Fruit fly (Drosophila melanogaster) whole organism, embryonic: ENCODE measurements around the gene Sema5c.

ENCODE experiments used
- Ada2b ChIP-seq: fragments of 200-800 bp; sonication (Bioruptor generic); IDR thresholded peaks from 2 replicates; pipeline ENCODE4 v1.3.6; 2022; ENCODE audit warnings: missing biosample characterization, missing genetic modification characterization
- B-H1 ChIP-seq: fragments of 200-800 bp; sonication (Bioruptor generic); IDR thresholded peaks from 3 replicates; pipeline ENCODE4 v1.3.6; 2022; ENCODE audit warnings: missing biosample characterization, missing genetic modification characterization
- CG10147 ChIP-seq: fragments of 200-800 bp; sonication (Bioruptor generic); optimal IDR thresholded peaks from 2 replicates; lab custom pipeline; 2019; ENCODE audit warnings: missing biosample characterization, mild to moderate bottlenecking, missing genetic modification characterization, moderate library complexity
- CG10431 ChIP-seq: fragments of 200-800 bp; sonication (Bioruptor generic); optimal IDR thresholded peaks from 3 replicates; lab custom pipeline; 2018; ENCODE audit warnings: missing biosample characterization, mild to moderate bottlenecking, missing genetic modification characterization
- CG13123 ChIP-seq: fragments of 200-800 bp; sonication (Bioruptor generic); optimal IDR thresholded peaks from 2 replicates; lab custom pipeline; 2016; ENCODE audit warnings: missing biosample characterization, missing genetic modification characterization
- CG13424 ChIP-seq: fragments of 200-800 bp; sonication (Bioruptor generic); optimal IDR thresholded peaks from 2 replicates; lab custom pipeline; 2019; ENCODE audit warnings: missing biosample characterization, mild to moderate bottlenecking, missing genetic modification characterization, moderate library complexity
- CG17568 ChIP-seq: fragments of 200-800 bp; sonication (Bioruptor generic); optimal IDR thresholded peaks from 2 replicates; lab custom pipeline; 2018; ENCODE audit warnings: missing biosample characterization, mild to moderate bottlenecking, missing genetic modification characterization, moderate library complexity
- CG1792 ChIP-seq: fragments of 200-800 bp; sonication (Bioruptor generic); optimal IDR thresholded peaks from 2 replicates; lab custom pipeline; 2016; ENCODE audit warnings: missing biosample characterization, missing genetic modification characterization
- CG18619 ChIP-seq: fragments of 200-800 bp; sonication (Bioruptor generic); optimal IDR thresholded peaks from 3 replicates; lab custom pipeline; 2017; ENCODE audit warnings: missing biosample characterization, mild to moderate bottlenecking, missing genetic modification characterization
- CG2678 ChIP-seq: fragments of 200-800 bp; sonication (Bioruptor generic); optimal IDR thresholded peaks from 3 replicates; lab custom pipeline; 2019; ENCODE audit warnings: missing biosample characterization, mild to moderate bottlenecking, missing genetic modification characterization, moderate library complexity
- CG2875 ChIP-seq: fragments of 200-800 bp; sonication (Bioruptor generic); optimal IDR thresholded peaks from 2 replicates; lab custom pipeline; 2017; ENCODE audit warnings: missing biosample characterization, mild to moderate bottlenecking, missing genetic modification characterization, missing genetic modification reagents
- CG30020 ChIP-seq: fragments of 200-800 bp; optimal IDR thresholded peaks from 2 replicates; lab custom pipeline; 2019; ENCODE audit warnings: missing biosample characterization, mild to moderate bottlenecking, missing genetic modification characterization, moderate library complexity
- CG31224 ChIP-seq: fragments of 200-800 bp; sonication (Bioruptor generic); IDR thresholded peaks from 2 replicates; pipeline ENCODE4 v1.3.6; 2022; ENCODE audit warnings: missing biosample characterization, missing genetic modification characterization
- CG32767 ChIP-seq: fragments of 200-800 bp; sonication (Bioruptor generic); IDR thresholded peaks from 2 replicates; pipeline ENCODE4 v1.3.6; 2022; ENCODE audit warnings: missing biosample characterization, missing genetic modification characterization
- CG32772 ChIP-seq: fragments of 200-800 bp; sonication (Bioruptor generic); IDR thresholded peaks from 2 replicates; pipeline ENCODE4 v1.3.6; 2022; ENCODE audit warnings: missing biosample characterization, missing genetic modification characterization
- CG33557 ChIP-seq: fragments of 200-800 bp; sonication (Bioruptor generic); optimal IDR thresholded peaks from 2 replicates; lab custom pipeline; 2019; ENCODE audit warnings: missing biosample characterization, mild to moderate bottlenecking, missing genetic modification characterization, moderate library complexity
- CG4282 ChIP-seq: fragments of 200-800 bp; sonication (Bioruptor generic); optimal IDR thresholded peaks from 2 replicates; lab custom pipeline; 2016; ENCODE audit warnings: missing biosample characterization, missing genetic modification characterization
- CG4404 ChIP-seq: fragments of 200-800 bp; sonication (Bioruptor generic); IDR thresholded peaks from 2 replicates; pipeline ENCODE4 v1.3.6; 2022; ENCODE audit warnings: missing biosample characterization, missing genetic modification characterization
- CG4707 ChIP-seq: fragments of 200-800 bp; sonication (Bioruptor generic); optimal IDR thresholded peaks from 2 replicates; lab custom pipeline; 2018; ENCODE audit warnings: missing biosample characterization, mild to moderate bottlenecking, missing genetic modification characterization, moderate library complexity
- CG4854 ChIP-seq: fragments of 200-800 bp; sonication (Bioruptor generic); optimal IDR thresholded peaks from 2 replicates; lab custom pipeline; 2016; ENCODE audit warnings: missing biosample characterization, missing genetic modification characterization, inconsistent platforms
- CG6765 ChIP-seq: fragments of 200-800 bp; sonication (Bioruptor generic); optimal IDR thresholded peaks from 3 replicates; lab custom pipeline; 2017; ENCODE audit warnings: missing biosample characterization, mild to moderate bottlenecking, missing genetic modification characterization
- Deaf1 ChIP-seq: fragments of 200-800 bp; optimal IDR thresholded peaks from 3 replicates; lab custom pipeline; 2019; ENCODE audit warnings: missing biosample characterization, mild to moderate bottlenecking, missing genetic modification characterization, moderate library complexity
- Dek ChIP-seq: fragments of 200-800 bp; sonication (Bioruptor generic); optimal IDR thresholded peaks from 3 replicates; lab custom pipeline; 2019; ENCODE audit warnings: missing biosample characterization, mild to moderate bottlenecking, missing genetic modification characterization, moderate library complexity
- Dref ChIP-seq: fragments of 200-800 bp; sonication (Bioruptor generic); IDR thresholded peaks from 2 replicates; pipeline ENCODE4 v1.3.6; 2022; ENCODE audit warnings: missing biosample characterization, missing genetic modification characterization
- Hand ChIP-seq: fragments of 200-800 bp; sonication (Bioruptor generic); optimal IDR thresholded peaks from 2 replicates; lab custom pipeline; 2017; ENCODE audit warnings: mild to moderate bottlenecking, missing biosample characterization, missing genetic modification reagents, missing genetic modification characterization
- MESR4 ChIP-seq: fragments of 200-800 bp; sonication (Bioruptor generic); optimal IDR thresholded peaks from 2 replicates; lab custom pipeline; 2018; ENCODE audit warnings: missing biosample characterization, mild to moderate bottlenecking, missing genetic modification characterization, moderate library complexity
- Mad ChIP-seq: fragments of 200-800 bp; sonication (Bioruptor generic); optimal IDR thresholded peaks from 2 replicates; lab custom pipeline; 2016; ENCODE audit warnings: missing biosample characterization, missing genetic modification characterization
- NFAT ChIP-seq: fragments of 200-800 bp; sonication (Bioruptor generic); IDR thresholded peaks from 2 replicates; pipeline ENCODE4 v1.3.6; 2022; ENCODE audit warnings: missing biosample characterization, missing genetic modification characterization
- Nf-YC ChIP-seq: fragments of 200-800 bp; optimal IDR thresholded peaks from 3 replicates; lab custom pipeline; 2019; ENCODE audit warnings: missing biosample characterization, mild to moderate bottlenecking, missing genetic modification characterization, moderate library complexity
- Sry-δ ChIP-seq: fragments of 200-800 bp; sonication (Bioruptor generic); optimal IDR thresholded peaks from 2 replicates; lab custom pipeline; 2016; ENCODE audit warnings: missing biosample characterization, missing genetic modification characterization
- amos ChIP-seq: fragments of 200-800 bp; sonication (Bioruptor generic); IDR thresholded peaks from 2 replicates; pipeline ENCODE4 v1.3.6; 2022; ENCODE audit warnings: missing biosample characterization, missing genetic modification characterization; ENCODE audit not compliant: partially characterized antibody
- bbx ChIP-seq: fragments of 200-800 bp; sonication (Bioruptor generic); IDR thresholded peaks from 2 replicates; pipeline ENCODE4 v1.3.6; 2022; ENCODE audit warnings: missing biosample characterization, missing genetic modification characterization; ENCODE audit not compliant: partially characterized antibody
- br ChIP-seq: fragments of >200 bp; optimal IDR thresholded peaks from 2 replicates; lab custom pipeline; 2017
- chm ChIP-seq: fragments of 200-800 bp; sonication (Bioruptor generic); IDR thresholded peaks from 2 replicates; pipeline ENCODE4 v1.3.6; 2022; ENCODE audit warnings: missing biosample characterization, missing genetic modification characterization
- croc ChIP-seq: fragments of 200-800 bp; sonication (Bioruptor generic); conservative IDR thresholded peaks from 3 replicates; pipeline ENCODE4 v1.3.6; 2022; ENCODE audit warnings: missing biosample characterization, missing genetic modification characterization
- dan ChIP-seq: fragments of 200-800 bp; sonication (Bioruptor generic); IDR thresholded peaks from 2 replicates; pipeline ENCODE4 v1.3.6; 2022; ENCODE audit warnings: missing biosample characterization, missing genetic modification characterization
- dysf ChIP-seq: fragments of 200-800 bp; sonication (Bioruptor generic); IDR thresholded peaks from 3 replicates; pipeline ENCODE4 v1.3.6; 2022; ENCODE audit warnings: missing biosample characterization, missing genetic modification characterization
- ems ChIP-seq: fragments of 200-800 bp; sonication (Bioruptor generic); optimal IDR thresholded peaks from 3 replicates; lab custom pipeline; 2016; ENCODE audit warnings: missing biosample characterization, missing genetic modification characterization
- jigr1 ChIP-seq: fragments of 200-800 bp; sonication (Bioruptor generic); IDR thresholded peaks from 3 replicates; pipeline ENCODE4 v1.3.6; 2022; ENCODE audit warnings: missing biosample characterization, missing genetic modification characterization
- jumu ChIP-seq: fragments of 200-800 bp; sonication (Bioruptor generic); optimal IDR thresholded peaks from 3 replicates; lab custom pipeline; 2016; ENCODE audit warnings: missing biosample characterization, missing genetic modification characterization
- lbe ChIP-seq: fragments of 200-800 bp; sonication (Bioruptor generic); optimal IDR thresholded peaks from 2 replicates; lab custom pipeline; 2016; ENCODE audit warnings: missing biosample characterization, mild to moderate bottlenecking, missing genetic modification characterization
- nau ChIP-seq: fragments of 200-800 bp; sonication (Bioruptor generic); optimal IDR thresholded peaks from 3 replicates; lab custom pipeline; 2017; ENCODE audit warnings: missing biosample characterization, mild to moderate bottlenecking, missing genetic modification characterization, missing genetic modification reagents
- nom ChIP-seq: fragments of 200-800 bp; sonication (Bioruptor generic); optimal IDR thresholded peaks from 2 replicates; lab custom pipeline; 2017; ENCODE audit warnings: missing biosample characterization, missing genetic modification characterization, mild to moderate bottlenecking, moderate library complexity, missing genetic modification reagents
- org-1 ChIP-seq: fragments of 200-800 bp; sonication (Bioruptor generic); optimal IDR thresholded peaks from 2 replicates; lab custom pipeline; 2017; ENCODE audit warnings: missing biosample characterization, missing genetic modification characterization
- otp ChIP-seq: fragments of 200-800 bp; sonication (Bioruptor generic); IDR thresholded peaks from 3 replicates; pipeline ENCODE4, ENCODE4 v1.3.6; 2022; ENCODE audit warnings: missing biosample characterization, missing genetic modification characterization
- pzg ChIP-seq: fragments of 200-800 bp; sonication (Bioruptor generic); optimal IDR thresholded peaks from 3 replicates; lab custom pipeline; 2018; ENCODE audit warnings: missing biosample characterization, mild to moderate bottlenecking, missing genetic modification characterization, moderate library complexity
- stc ChIP-seq: fragments of 200-800 bp; sonication (Bioruptor generic); IDR thresholded peaks from 2 replicates; pipeline ENCODE4 v1.3.6; 2022; ENCODE audit warnings: missing biosample characterization, missing genetic modification characterization
- unpg ChIP-seq: fragments of 200-800 bp; sonication (Bioruptor generic); optimal IDR thresholded peaks from 3 replicates; lab custom pipeline; 2018; ENCODE audit warnings: missing biosample characterization, mild to moderate bottlenecking, missing genetic modification characterization, moderate library complexity
- vnd ChIP-seq: fragments of 200-800 bp; sonication (Bioruptor generic); IDR thresholded peaks from 3 replicates; pipeline ENCODE4 v1.3.6; 2022; ENCODE audit warnings: missing biosample characterization, missing genetic modification characterization; ENCODE audit not compliant: partially characterized antibody
- yki ChIP-seq: fragments of >200 bp; optimal IDR thresholded peaks from 3 replicates; lab custom pipeline; 2018
- z ChIP-seq: fragments of 200-800 bp; sonication (Bioruptor generic); IDR thresholded peaks from 3 replicates; pipeline ENCODE4 v1.3.6; 2022; ENCODE audit warnings: missing biosample characterization, missing genetic modification characterization
- zfh1 ChIP-seq: fragments of 200-800 bp; sonication (Bioruptor generic); IDR thresholded peaks from 3 replicates; pipeline ENCODE4 v1.3.6; 2022; ENCODE audit warnings: missing biosample characterization, missing genetic modification characterization

Gene Sema5c

DNA sequence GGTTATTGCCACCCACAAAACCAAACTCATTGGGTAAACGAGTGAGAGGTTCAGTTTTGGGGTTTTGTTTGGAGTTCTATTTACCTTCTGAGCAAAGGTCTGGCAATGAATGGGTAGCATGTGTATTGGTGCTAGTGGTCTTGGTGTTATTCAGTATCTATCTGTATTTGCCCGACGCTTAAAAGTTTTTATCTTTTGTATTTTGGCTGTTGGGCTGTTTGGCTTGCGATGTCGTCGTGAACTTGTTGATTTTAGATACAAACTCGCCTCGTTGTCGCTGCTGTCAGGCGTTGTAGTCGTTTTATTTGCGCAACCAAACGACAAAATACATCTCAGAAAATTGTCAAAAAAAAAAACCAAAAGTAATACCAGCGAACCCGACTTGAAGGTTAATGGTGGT lies 36.2 kb downstream of the Sema5c start (continued):
- TF ChIP-seq nom (no peak), CG4707 (no peak), bbx (no peak), Mad (no peak), org-1 (GFP tag; lab: Kevin White, UChicago) (no peak), lbe (GFP tag; lab: Kevin White, UChicago) (no peak), dan (no peak), dysf (GFP tag; lab: Robert Waterston, UW) (no peak), B-H1 (GFP tag; lab: Robert Waterston, UW) (no peak; the same call in 2 of the 3 replicates), CG4404 (GFP tag; lab: Robert Waterston, UW) (no peak), NFAT (GFP tag; lab: Robert Waterston, UW) (peak; percentile 42; the same call in 1 of the 2 replicates), yki (lab: Kevin White, UChicago) (no peak), Hand (GFP tag; lab: Kevin White, UChicago) (no peak), Dek (no peak), ems (GFP tag; lab: Kevin White, UChicago) (no peak), CG4854 (no peak), jigr1 (GFP tag; lab: Robert Waterston, UW) (no peak), CG2678 (tag; lab: Kevin White, UChicago) (peak; percentile 41), CG6765 (no peak), Ada2b (no peak), MESR4 (GFP tag; lab: Kevin White, UChicago) (no peak), zfh1 (no peak), z (GFP tag; lab: Robert Waterston, UW) (no peak), CG32767 (GFP tag; lab: Robert Waterston, UW) (no peak), otp (GFP tag; lab: Robert Waterston, UW) (0 out of 3 replicates have a peak, but pooled peaks have one; percentile 45), CG17568 (GFP tag; lab: Kevin White, UChicago) (peak; percentile 11), CG33557 (GFP tag; lab: Kevin White, UChicago) (no peak), CG30020 (tag; lab: Kevin White, UChicago) (no peak), Dref (GFP tag; lab: Robert Waterston, UW) (no peak), Nf-YC (tag; lab: Kevin White, UChicago) (no peak), pzg (GFP tag; lab: Kevin White, UChicago) (no peak), vnd (no peak), Sry-δ (GFP tag; lab: Kevin White, UChicago) (no peak), CG2875 (peak; percentile 3), chm (GFP tag; lab: Robert Waterston, UW) (peak; percentile 54; the same call in 1 of the 2 replicates), CG10431 (GFP tag; lab: Kevin White, UChicago) (no peak), CG18619 (GFP tag; lab: Kevin White, UChicago) (no peak), stc (GFP tag; lab: Robert Waterston, UW) (no peak), CG1792 (GFP tag; lab: Kevin White, UChicago) (no peak), CG31224 (GFP tag; lab: Robert Waterston, UW) (no peak), CG13123 (GFP tag; lab: Kevin White, UChicago) (peak; percentile 35), jumu (GFP tag; lab: Kevin White, UChicago) (no peak), CG13424 (peak; percentile 11), unpg (GFP tag; lab: Kevin White, UChicago) (peak; percentile 35), CG10147 (GFP tag; lab: Kevin White, UChicago) (no peak), br (lab: Kevin White, UChicago) (no peak), CG32772 (GFP tag; lab: Robert Waterston, UW) (no peak), nau (peak; percentile 58), croc (no peak), CG4282 (GFP tag; lab: Kevin White, UChicago) (no peak), Deaf1 (peak; percentile 9), amos (GFP tag; lab: Robert Waterston, UW) (no peak)
